Worm (Caenorhabditis elegans) whole organism, L1 larva: ENCODE measurements around the gene ctsa-1.1.

ENCODE experiments used
- C16A3.4 ChIP-seq: fragments of 150-350 bp; optimal IDR thresholded peaks from 2 replicates; lab custom pipeline; 2014; ENCODE audit warnings: missing biosample characterization, missing genetic modification characterization
- C34B4.2 ChIP-seq: sonication (generic microtip); optimal IDR thresholded peaks from 2 replicates; lab custom pipeline; 2017; ENCODE audit warnings: mild to moderate bottlenecking, missing genetic modification characterization, missing compliant biosample characterization
- F16B12.6 ChIP-seq: fragments of 150-350 bp; optimal IDR thresholded peaks from 2 replicates; lab custom pipeline; 2014; ENCODE audit warnings: missing biosample characterization, missing genetic modification characterization
- aha-1 ChIP-seq: fragments of 150-350 bp; optimal IDR thresholded peaks from 2 replicates; lab custom pipeline; 2014; ENCODE audit warnings: missing biosample characterization, missing genetic modification characterization
- alr-1 ChIP-seq: fragments of 200-800 bp; sonication (Bioruptor generic); optimal IDR thresholded peaks from 2 replicates; lab custom pipeline; 2018; ENCODE audit warnings: borderline replicate concordance, mild to moderate bottlenecking, missing genetic modification characterization, missing compliant biosample characterization
- aly-2 ChIP-seq: fragments of 150-350 bp; optimal IDR thresholded peaks from 2 replicates; lab custom pipeline; 2014; ENCODE audit warnings: missing biosample characterization, missing genetic modification characterization
- ama-1 ChIP-seq: fragments of 150-350 bp; optimal IDR thresholded peaks from 2 replicates; lab custom pipeline; 2014
- blmp-1 ChIP-seq: fragments of 150-350 bp; optimal IDR thresholded peaks from 2 replicates; lab custom pipeline; 2014; ENCODE audit warnings: missing biosample characterization, missing genetic modification characterization
- ceh-8 ChIP-seq: fragments of 200-800 bp; sonication (Bioruptor generic); optimal IDR thresholded peaks from 2 replicates; lab custom pipeline; 2018; ENCODE audit warnings: mild to moderate bottlenecking, missing genetic modification characterization, moderate library complexity, missing compliant biosample characterization
- ceh-90 ChIP-seq: sonication (generic microtip); optimal IDR thresholded peaks from 2 replicates; lab custom pipeline; 2016; ENCODE audit warnings: missing genetic modification characterization, missing compliant biosample characterization
- efl-1 ChIP-seq, 4 experiments: fragments of 150-350 bp; optimal IDR thresholded peaks in 3 of 4; peaks in 1 of 4; 1 replicate in 1 of 4; 2 replicates in 3 of 4; lab custom pipeline; 2014; ENCODE audit warnings: missing biosample characterization in 2 of 4, missing genetic modification characterization in 2 of 4, missing genetic modification reagents in 2 of 4
- egl-13 ChIP-seq: sonication (generic microtip); optimal IDR thresholded peaks from 2 replicates; lab custom pipeline; 2016; ENCODE audit warnings: missing genotype, missing genetic modification reagents, missing genetic modification characterization, missing compliant biosample characterization
- elt-2 ChIP-seq: sonication (generic microtip); optimal IDR thresholded peaks from 2 replicates; lab custom pipeline; 2016; ENCODE audit warnings: missing genetic modification characterization, mild to moderate bottlenecking, inconsistent platforms, missing compliant biosample characterization, missing genetic modification reagents
- elt-3 ChIP-seq, 6 experiments: fragments of 150-350 bp in 1 of 6; sonication (generic microtip); optimal IDR thresholded peaks; 2 replicates each; lab custom pipeline; 2017 to 2018; ENCODE audit warnings: missing biosample characterization in 6 of 6, missing genetic modification characterization in 6 of 6, inconsistent platforms in 1 of 6
- ets-5 ChIP-seq: fragments of 200-800 bp; sonication (Bioruptor generic); IDR thresholded peaks from 2 replicates; pipeline ENCODE4 v1.3.6; 2022; ENCODE audit warnings: missing genetic modification characterization, missing compliant biosample characterization
- fkh-10 ChIP-seq: sonication (generic microtip); optimal IDR thresholded peaks from 2 replicates; lab custom pipeline; 2017; ENCODE audit warnings: missing biosample characterization, missing genetic modification reagents, missing genetic modification characterization
- fos-1 ChIP-seq: fragments of 150-350 bp; optimal IDR thresholded peaks from 2 replicates; lab custom pipeline; 2014; ENCODE audit warnings: missing biosample characterization, missing genetic modification characterization
- grh-1 ChIP-seq: fragments of 200-800 bp; sonication (Bioruptor generic); IDR thresholded peaks from 2 replicates; pipeline ENCODE4 v1.3.6; 2022; ENCODE audit warnings: missing genetic modification reagents, missing genetic modification characterization, missing compliant biosample characterization
- hpl-2 ChIP-seq: fragments of 150-350 bp; optimal IDR thresholded peaks from 2 replicates; lab custom pipeline; 2014; ENCODE audit warnings: missing biosample characterization, missing genetic modification reagents, missing genetic modification characterization
- irx-1 ChIP-seq: sonication (generic microtip); optimal IDR thresholded peaks from 2 replicates; lab custom pipeline; 2016; ENCODE audit warnings: missing genetic modification characterization, missing compliant biosample characterization
- isw-1 ChIP-seq: fragments of 200-800 bp; sonication (Bioruptor generic); IDR thresholded peaks from 2 replicates; pipeline ENCODE4 v1.3.6; 2022; ENCODE audit warnings: missing genetic modification characterization, missing compliant biosample characterization
- jun-1 ChIP-seq: fragments of 150-350 bp; optimal IDR thresholded peaks from 2 replicates; lab custom pipeline; 2014; ENCODE audit warnings: missing biosample characterization, missing genetic modification reagents, missing genetic modification characterization
- lin-14 ChIP-seq: fragments of 200-800 bp; sonication (Bioruptor generic); optimal IDR thresholded peaks from 2 replicates; lab custom pipeline; 2018; ENCODE audit warnings: mild to moderate bottlenecking, missing genetic modification characterization, moderate library complexity, missing compliant biosample characterization
- lsy-2 ChIP-seq, 2 experiments: fragments of 150-350 bp; optimal IDR thresholded peaks; 2 replicates each; lab custom pipeline; 2014; ENCODE audit warnings: missing biosample characterization in 2 of 2, missing genetic modification characterization in 2 of 2
- mdl-1 ChIP-seq, 2 experiments: fragments of 150-350 bp; optimal IDR thresholded peaks; 2 replicates each; lab custom pipeline; 2014 to 2017; ENCODE audit warnings: missing biosample characterization in 2 of 2, missing genetic modification characterization in 2 of 2, inconsistent platforms in 1 of 2
- mef-2 ChIP-seq: fragments of 150-350 bp; optimal IDR thresholded peaks from 2 replicates; lab custom pipeline; 2014; ENCODE audit warnings: missing biosample characterization, missing genetic modification characterization
- mep-1 ChIP-seq: fragments of 150-350 bp; optimal IDR thresholded peaks from 2 replicates; lab custom pipeline; 2014; ENCODE audit warnings: missing biosample characterization, missing genetic modification characterization
- nhr-11 ChIP-seq: fragments of 150-350 bp; optimal IDR thresholded peaks from 2 replicates; lab custom pipeline; 2014; ENCODE audit warnings: missing biosample characterization, missing genetic modification characterization
- nhr-19 ChIP-seq: fragments of 200-800 bp; sonication (Bioruptor generic); conservative IDR thresholded peaks from 2 replicates; pipeline ENCODE4 v1.3.6; 2022; ENCODE audit warnings: missing genetic modification characterization, missing compliant biosample characterization
- nhr-20 ChIP-seq: sonication (generic microtip); optimal IDR thresholded peaks from 2 replicates; lab custom pipeline; 2016; ENCODE audit warnings: mild to moderate bottlenecking, missing genetic modification characterization, missing compliant biosample characterization
- nhr-237 ChIP-seq: fragments of 150-350 bp; optimal IDR thresholded peaks from 2 replicates; lab custom pipeline; 2014; ENCODE audit warnings: missing biosample characterization, missing genetic modification characterization
- nhr-28 ChIP-seq: fragments of 150-350 bp; optimal IDR thresholded peaks from 2 replicates; lab custom pipeline; 2014; ENCODE audit warnings: missing biosample characterization, missing genetic modification characterization
- nhr-47 ChIP-seq: sonication (generic microtip); optimal IDR thresholded peaks from 2 replicates; lab custom pipeline; 2016; ENCODE audit warnings: mild to moderate bottlenecking, missing genetic modification characterization, moderate library complexity, missing compliant biosample characterization
- nhr-71 ChIP-seq: sonication (generic microtip); optimal IDR thresholded peaks from 2 replicates; lab custom pipeline; 2016; ENCODE audit warnings: mild to moderate bottlenecking, missing genetic modification characterization, moderate library complexity, missing compliant biosample characterization
- nhr-76 ChIP-seq: sonication (generic microtip); optimal IDR thresholded peaks from 2 replicates; lab custom pipeline; 2017; ENCODE audit warnings: missing biosample characterization, missing genetic modification characterization
- nhr-77 ChIP-seq: fragments of 150-350 bp; optimal IDR thresholded peaks from 2 replicates; lab custom pipeline; 2014; ENCODE audit warnings: missing biosample characterization, missing genetic modification characterization
- nhr-84 ChIP-seq: sonication (generic microtip); optimal IDR thresholded peaks from 2 replicates; lab custom pipeline; 2017; ENCODE audit warnings: missing biosample characterization, missing genetic modification characterization
- nhr-85 ChIP-seq: sonication (generic microtip); peaks from one replicate; lab custom pipeline; 2016; ENCODE audit warnings: missing genetic modification characterization, inconsistent platforms, missing compliant biosample characterization
- nhr-90 ChIP-seq: sonication (generic microtip); optimal IDR thresholded peaks from 2 replicates; lab custom pipeline; 2016; ENCODE audit warnings: mild to moderate bottlenecking, missing genetic modification characterization, missing compliant biosample characterization; ENCODE audit not compliant: poor library complexity
- pqm-1 ChIP-seq: sonication (generic microtip); optimal IDR thresholded peaks from 3 replicates; lab custom pipeline; 2017; ENCODE audit warnings: missing biosample characterization, missing genetic modification characterization
- skn-1 ChIP-seq: fragments of 150-350 bp; optimal IDR thresholded peaks from 2 replicates; lab custom pipeline; 2014; ENCODE audit warnings: missing biosample characterization, missing genetic modification characterization
- snu-23 ChIP-seq: sonication (generic microtip); optimal IDR thresholded peaks from 2 replicates; lab custom pipeline; 2016; ENCODE audit warnings: missing genetic modification characterization, missing compliant biosample characterization
- swsn-7 ChIP-seq: sonication (generic microtip); optimal IDR thresholded peaks from 2 replicates; lab custom pipeline; 2016; ENCODE audit warnings: missing genetic modification characterization, missing compliant biosample characterization
- tbx-2 ChIP-seq: sonication (generic microtip); optimal IDR thresholded peaks from 2 replicates; lab custom pipeline; 2016; ENCODE audit warnings: missing genetic modification characterization, missing compliant biosample characterization
- unc-130 ChIP-seq: fragments of 150-350 bp; optimal IDR thresholded peaks from 2 replicates; lab custom pipeline; 2017; ENCODE audit warnings: missing biosample characterization, missing genetic modification characterization, inconsistent platforms
- unc-30 ChIP-seq: sonication (generic microtip); optimal IDR thresholded peaks from 2 replicates; lab custom pipeline; 2017; ENCODE audit warnings: missing biosample characterization, missing genetic modification characterization
- unc-62 ChIP-seq: fragments of 150-350 bp; optimal IDR thresholded peaks from 2 replicates; lab custom pipeline; 2014; ENCODE audit warnings: missing biosample characterization, missing genetic modification reagents, missing genetic modification characterization
- unc-86 ChIP-seq: sonication (generic microtip); optimal IDR thresholded peaks from 2 replicates; lab custom pipeline; 2016; ENCODE audit warnings: missing genetic modification characterization, missing compliant biosample characterization
- unc-98 ChIP-seq: fragments of 200-800 bp; sonication (Bioruptor generic); IDR thresholded peaks from 2 replicates; pipeline ENCODE4 v1.3.6; 2022; ENCODE audit warnings: missing genetic modification characterization, missing compliant biosample characterization
- vab-15 ChIP-seq: sonication (generic microtip); optimal IDR thresholded peaks from 2 replicates; lab custom pipeline; 2017; ENCODE audit warnings: missing genotype, mild to moderate bottlenecking, missing genetic modification characterization, missing compliant biosample characterization
- zip-4 ChIP-seq: fragments of 200-800 bp; sonication (Bioruptor generic); optimal IDR thresholded peaks from 2 replicates; lab custom pipeline; 2018; ENCODE audit warnings: mild to moderate bottlenecking, missing genetic modification characterization, moderate library complexity, missing compliant biosample characterization
- ztf-11 ChIP-seq, 2 experiments: sonication (generic microtip); optimal IDR thresholded peaks; 2 replicates each; lab custom pipeline; 2016 to 2017; ENCODE audit warnings: missing genetic modification characterization in 2 of 2, missing biosample characterization in 1 of 2, missing compliant biosample characterization in 1 of 2

The ctsa-1.1 gene

DNA sequence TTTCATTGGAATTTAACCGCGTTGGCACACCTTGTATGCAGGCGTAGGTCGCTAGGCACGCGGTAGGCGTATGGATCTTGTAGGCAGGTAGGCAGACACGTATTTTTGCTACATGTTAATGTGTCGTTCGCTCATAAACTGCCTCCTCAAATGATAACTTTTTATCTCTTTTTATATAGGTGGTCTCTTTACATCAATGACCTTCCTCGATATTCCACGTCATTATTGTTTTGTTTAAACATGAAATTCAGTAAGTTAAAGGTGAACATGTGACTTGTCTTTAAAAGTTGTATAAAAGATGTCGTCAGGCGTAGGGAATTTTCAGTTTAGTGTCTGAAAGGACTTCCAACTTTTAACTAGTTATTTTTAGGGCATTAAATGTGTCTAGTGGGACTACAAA lies 10.2 kb downstream of the ctsa-1.1 start:
- TF ChIP-seq nhr-71 (peak; percentile 21), elt-3 (tag; optimal IDR thresholded peaks at IDR 0.05; lab: Kevin White, UChicago) (peak in 1 of 6 experiments; percentile 51), C34B4.2 (tag; lab: Kevin White, UChicago) (no peak), nhr-85 (tag; lab: Kevin White, UChicago) (peak; percentile 71), isw-1 (no peak), efl-1 (optimal IDR thresholded peaks at IDR 0.05; lab: Kevin White, UChicago) (no peak), efl-1 (GFP tag; optimal IDR thresholded peaks at IDR 0.05 in 1 of 2; lab: Kevin White, UChicago) (peak in 1 of 2 experiments; percentile 55), fkh-10 (no peak), lin-14 (GFP tag; lab: Kevin White, UChicago) (peak; percentile 8)

ce11 chrII:4748374-4748773 lies 10.9 kb downstream of the ctsa-1.1 start:
- no peak for TF ChIP-seq zip-4
- peak; percentile 87 for TF ChIP-seq nhr-85 (tag; lab: Kevin White, UChicago)
- TF ChIP-seq unc-98 (GFP tag; lab: Robert Waterston, UW): no peak
- no peak for TF ChIP-seq grh-1 (GFP tag; lab: Robert Waterston, UW)
- no peak for TF ChIP-seq ztf-11 (tag; optimal IDR thresholded peaks at IDR 0.05; lab: Kevin White, UChicago)
- TF ChIP-seq skn-1 (tag; lab: Kevin White, UChicago): no peak
- TF ChIP-seq ets-5: no peak
- no peak for TF ChIP-seq F16B12.6 (tag; lab: Kevin White, UChicago)
- TF ChIP-seq mep-1 (tag; lab: Kevin White, UChicago): peak; percentile 1
- TF ChIP-seq elt-3 (tag; optimal IDR thresholded peaks at IDR 0.05; lab: Kevin White, UChicago): peak in 3 of 6 experiments; percentile 27 to 65 (median 46)
- TF ChIP-seq nhr-76: no peak
- TF ChIP-seq ama-1 (lab: Kevin White, UChicago): no peak
- TF ChIP-seq egl-13 (tag; lab: Kevin White, UChicago): no peak
- no peak for TF ChIP-seq irx-1
- no peak for TF ChIP-seq unc-62 (GFP tag; lab: Kevin White, UChicago)
- TF ChIP-seq fos-1 (tag; lab: Kevin White, UChicago): no peak
- TF ChIP-seq nhr-47 (tag; lab: Kevin White, UChicago): no peak
- TF ChIP-seq swsn-7: no peak
- no peak for TF ChIP-seq vab-15 (tag; lab: Kevin White, UChicago)
- TF ChIP-seq nhr-20 (tag; lab: Kevin White, UChicago): peak; percentile 61
- TF ChIP-seq nhr-237 (tag; lab: Kevin White, UChicago): no peak
- no peak for TF ChIP-seq aha-1 (tag; lab: Kevin White, UChicago)
- TF ChIP-seq aly-2: no peak
- no peak for TF ChIP-seq nhr-90 (tag; lab: Kevin White, UChicago)
- no peak for TF ChIP-seq alr-1 (tag; lab: Kevin White, UChicago)
- TF ChIP-seq tbx-2 (tag; lab: Kevin White, UChicago): peak; percentile 31
- TF ChIP-seq unc-130 (tag; lab: Kevin White, UChicago): peak; percentile 3
- TF ChIP-seq nhr-84: no peak
- no peak for TF ChIP-seq unc-30 (tag; lab: Kevin White, UChicago)
- TF ChIP-seq nhr-11: no peak
- no peak for TF ChIP-seq ceh-90
- TF ChIP-seq snu-23: peak; percentile 6
- no peak for TF ChIP-seq fkh-10
- no peak for TF ChIP-seq lsy-2 (tag; optimal IDR thresholded peaks at IDR 0.05; lab: Kevin White, UChicago)
- TF ChIP-seq mdl-1 (tag; optimal IDR thresholded peaks at IDR 0.05; lab: Kevin White, UChicago): peak in 1 of 2 experiments; percentile 48
- TF ChIP-seq hpl-2 (GFP tag; lab: Kevin White, UChicago): no peak
- peak; percentile 5 for TF ChIP-seq lin-14 (GFP tag; lab: Kevin White, UChicago)
- TF ChIP-seq jun-1 (tag; lab: Kevin White, UChicago): no peak
- TF ChIP-seq pqm-1 (tag; lab: Kevin White, UChicago): no peak
- TF ChIP-seq nhr-71: peak; percentile 56
- no peak for TF ChIP-seq unc-86 (tag; lab: Kevin White, UChicago)
- TF ChIP-seq blmp-1 (tag; lab: Kevin White, UChicago): no peak
- TF ChIP-seq C16A3.4: no peak
- TF ChIP-seq nhr-28 (tag; lab: Kevin White, UChicago): no peak
- TF ChIP-seq ceh-8: no peak
- no peak for TF ChIP-seq nhr-77 (tag; lab: Kevin White, UChicago)
- TF ChIP-seq elt-2 (tag; lab: Kevin White, UChicago): no peak
- TF ChIP-seq nhr-19 (GFP tag; lab: Robert Waterston, UW): peak; percentile 41
- no peak for TF ChIP-seq mef-2
- TF ChIP-seq isw-1: no peak
